Worm (Caenorhabditis elegans) whole organism, young adult: ENCODE data around the gene exc-15.

Experiments
- D2030.7 ChIP-seq: fragments of 200-800 bp; sonication (Bioruptor generic); IDR thresholded peaks from 2 replicates; pipeline ENCODE4 v1.3.6; 2022; ENCODE audit warnings: missing genetic modification reagents, missing genetic modification characterization, missing compliant biosample characterization
- F10E7.11 ChIP-seq: sonication (generic microtip); optimal IDR thresholded peaks from 2 replicates; lab custom pipeline; 2017; ENCODE audit warnings: mild to moderate bottlenecking, missing genetic modification characterization, moderate library complexity, missing compliant biosample characterization
- T26A5.8 ChIP-seq: sonication (generic microtip); optimal IDR thresholded peaks from 2 replicates; lab custom pipeline; 2016; ENCODE audit warnings: missing genetic modification characterization, missing compliant biosample characterization
- aptf-3 ChIP-seq: fragments of 200-800 bp; sonication (Bioruptor generic); IDR thresholded peaks from 2 replicates; pipeline ENCODE4 v1.3.6; 2022; ENCODE audit warnings: missing genetic modification characterization, missing compliant biosample characterization
- attf-5 ChIP-seq: fragments of 200-800 bp; sonication (Bioruptor generic); optimal IDR thresholded peaks from 2 replicates; lab custom pipeline; 2018; ENCODE audit warnings: mild to moderate bottlenecking, missing genetic modification characterization, missing compliant biosample characterization
- attf-6 ChIP-seq: fragments of 200-800 bp; sonication (Bioruptor generic); IDR thresholded peaks from 2 replicates; pipeline ENCODE4 v1.3.6; 2022; ENCODE audit warnings: missing genetic modification reagents, missing genetic modification characterization, missing compliant biosample characterization
- ceh-100 ChIP-seq: fragments of 200-800 bp; sonication (Bioruptor generic); IDR thresholded peaks from 2 replicates; pipeline ENCODE4 v1.3.6; 2022; ENCODE audit warnings: missing genetic modification reagents, missing genetic modification characterization, missing compliant biosample characterization
- ceh-40 ChIP-seq: fragments of 200-800 bp; sonication (Bioruptor generic); IDR thresholded peaks from 2 replicates; pipeline ENCODE4 v1.3.6; 2022; ENCODE audit warnings: missing genetic modification characterization, missing compliant biosample characterization
- ceh-58 ChIP-seq: fragments of 200-800 bp; sonication (Bioruptor generic); IDR thresholded peaks from 2 replicates; pipeline ENCODE4 v1.3.6; 2022; ENCODE audit warnings: missing genetic modification characterization, missing compliant biosample characterization
- ceh-79 ChIP-seq: sonication (generic microtip); optimal IDR thresholded peaks from 2 replicates; lab custom pipeline; 2017; ENCODE audit warnings: mild to moderate bottlenecking, missing genetic modification characterization, missing compliant biosample characterization
- die-1 ChIP-seq: sonication (generic microtip); optimal IDR thresholded peaks from 2 replicates; lab custom pipeline; 2016; ENCODE audit warnings: missing genotype, mild to moderate bottlenecking, missing genetic modification characterization, missing compliant biosample characterization
- hlh-12 ChIP-seq: sonication (generic microtip); optimal IDR thresholded peaks from 2 replicates; lab custom pipeline; 2016; ENCODE audit warnings: missing genetic modification characterization, missing compliant biosample characterization
- hrde-1 ChIP-seq: sonication (generic microtip); optimal IDR thresholded peaks from 2 replicates; lab custom pipeline; 2016; ENCODE audit warnings: missing genetic modification characterization, mild to moderate bottlenecking, missing compliant biosample characterization, moderate library complexity, missing genotype, missing genetic modification reagents, borderline replicate concordance
- lin-26 ChIP-seq: fragments of 200-800 bp; sonication (Bioruptor generic); IDR thresholded peaks from 2 replicates; pipeline ENCODE4 v1.3.6; 2022; ENCODE audit warnings: missing genetic modification reagents, missing genetic modification characterization, missing compliant biosample characterization
- madf-6 ChIP-seq: fragments of 200-800 bp; sonication (Bioruptor generic); IDR thresholded peaks from 2 replicates; pipeline ENCODE4 v1.3.6; 2022; ENCODE audit warnings: missing genetic modification reagents, missing genetic modification characterization, missing compliant biosample characterization
- mcd-1 ChIP-seq: fragments of 200-800 bp; sonication (Bioruptor generic); IDR thresholded peaks from 2 replicates; pipeline ENCODE4 v1.3.6; 2022; ENCODE audit warnings: missing genetic modification reagents, missing genetic modification characterization, missing compliant biosample characterization
- mel-28 ChIP-seq: sonication (generic microtip); optimal IDR thresholded peaks from 2 replicates; lab custom pipeline; 2016; ENCODE audit warnings: borderline replicate concordance, mild to moderate bottlenecking, missing genetic modification characterization, missing compliant biosample characterization
- mes-4 ChIP-seq: sonication (generic microtip); optimal IDR thresholded peaks from 2 replicates; lab custom pipeline; 2016; ENCODE audit warnings: missing genotype, missing genetic modification characterization, missing compliant biosample characterization
- nfya-1 ChIP-seq: sonication (generic microtip); optimal IDR thresholded peaks from 2 replicates; lab custom pipeline; 2017; ENCODE audit warnings: antibody characterized with exemption, missing compliant biosample characterization, missing genetic modification characterization, borderline replicate concordance; ENCODE audit not compliant: insufficient read depth
- nfyb-1 ChIP-seq: fragments of 200-800 bp; sonication (Bioruptor generic); IDR thresholded peaks from 2 replicates; pipeline ENCODE4 v1.3.6; 2022; ENCODE audit warnings: missing genetic modification reagents, missing genetic modification characterization, missing compliant biosample characterization
- nhr-27 ChIP-seq: fragments of 200-800 bp; sonication (Bioruptor generic); optimal IDR thresholded peaks from 2 replicates; lab custom pipeline; 2018; ENCODE audit warnings: mild to moderate bottlenecking, missing genetic modification characterization, moderate library complexity, missing compliant biosample characterization
- pbrm-1 ChIP-seq: fragments of 200-800 bp; sonication (Bioruptor generic); IDR thresholded peaks from 2 replicates; pipeline ENCODE4 v1.3.6; 2022; ENCODE audit warnings: missing genetic modification reagents, missing genetic modification characterization, missing compliant biosample characterization
- rec-8 ChIP-seq, 2 experiments: sonication (generic microtip); optimal IDR thresholded peaks; 2 replicates each; lab custom pipeline; 2016; ENCODE audit warnings: mild to moderate bottlenecking in 2 of 2, missing genetic modification characterization in 2 of 2, missing genetic modification reagents in 2 of 2, missing genotype in 2 of 2, missing biosample characterization in 1 of 2, missing compliant biosample characterization in 1 of 2, moderate library complexity in 1 of 2
- snpc-1.1 ChIP-seq: sonication (generic microtip); optimal IDR thresholded peaks from 2 replicates; lab custom pipeline; 2017; ENCODE audit warnings: missing genetic modification characterization, mild to moderate bottlenecking, missing compliant biosample characterization, antibody characterized with exemption, moderate library complexity, missing genotype, missing genetic modification reagents; ENCODE audit not compliant: insufficient read depth
- unc-62 ChIP-seq: fragments of 150-350 bp; optimal IDR thresholded peaks from 2 replicates; lab custom pipeline; 2014; ENCODE audit warnings: missing biosample characterization, missing genetic modification reagents, missing genetic modification characterization
- zfh-2 ChIP-seq: fragments of 200-800 bp; sonication (Bioruptor generic); conservative IDR thresholded peaks from 2 replicates; pipeline ENCODE4 v1.3.6; 2022; ENCODE audit warnings: missing genetic modification reagents, missing genetic modification characterization, missing compliant biosample characterization
- ztf-18 ChIP-seq: sonication (generic microtip); optimal IDR thresholded peaks from 2 replicates; lab custom pipeline; 2016; ENCODE audit warnings: missing genotype, mild to moderate bottlenecking, missing genetic modification characterization, missing compliant biosample characterization
- ztf-22 ChIP-seq: fragments of 200-800 bp; sonication (Bioruptor generic); optimal IDR thresholded peaks from 2 replicates; lab custom pipeline; 2018; ENCODE audit warnings: mild to moderate bottlenecking, missing genetic modification characterization, moderate library complexity, missing compliant biosample characterization
- ztf-26 ChIP-seq: sonication (generic microtip); optimal IDR thresholded peaks from 2 replicates; lab custom pipeline; 2017; ENCODE audit warnings: missing genetic modification characterization, missing compliant biosample characterization
- ztf-6 ChIP-seq: fragments of 200-800 bp; sonication (Bioruptor generic); IDR thresholded peaks from 2 replicates; pipeline ENCODE4 v1.3.6; 2022; ENCODE audit warnings: missing genetic modification reagents, missing genetic modification characterization, missing compliant biosample characterization

The exc-15 gene

ce11 chrV:4524327-4524726, 41.1 kb downstream of the exc-15 start:
- TF ChIP-seq T26A5.8 (tag; lab: Kevin White, UChicago) (no peak), ztf-6 (no peak), madf-6 (GFP tag; lab: Robert Waterston, UW) (0 out of 2 replicates have a peak, but pooled peaks have one; percentile 8)

- TF ChIP-seq pbrm-1 (GFP tag; lab: Robert Waterston, UW): no peak
- TF ChIP-seq ztf-18 (tag; lab: Kevin White, UChicago): no peak
- TF ChIP-seq ceh-100 (GFP tag; lab: Robert Waterston, UW): no peak
- TF ChIP-seq nfya-1 (tag; lab: Kevin White, UChicago): no peak
- no peak for TF ChIP-seq ztf-26 (tag; lab: Kevin White, UChicago)
- no peak for TF ChIP-seq mel-28
- TF ChIP-seq nfyb-1 (GFP tag; lab: Robert Waterston, UW): no peak
- TF ChIP-seq mes-4 (tag; lab: Kevin White, UChicago): no peak
- no peak for TF ChIP-seq ceh-58 (GFP tag; lab: Robert Waterston, UW)
- no peak for TF ChIP-seq attf-5 (GFP tag; lab: Kevin White, UChicago)
- no peak for TF ChIP-seq ceh-40
- no peak for TF ChIP-seq aptf-3 (GFP tag; lab: Robert Waterston, UW)
These were observed 41.8 kb downstream of the exc-15 start for ce11 chrV:4525106-4525505.

- TF ChIP-seq unc-62 (GFP tag; lab: Kevin White, UChicago) (peak; percentile 70), F10E7.11 (no peak)
These were observed 42.3 kb downstream of the exc-15 start for ce11 chrV:4525512-4525911.

ce11 chrV:4526801-4527425, 43.7 kb downstream of the exc-15 start:
- no peak for TF ChIP-seq hrde-1 (tag; lab: Kevin White, UChicago)
- TF ChIP-seq zfh-2 (GFP tag; lab: Robert Waterston, UW): peak; percentile 86
- no peak for TF ChIP-seq rec-8 (tag; optimal IDR thresholded peaks at IDR 0.05; lab: Kevin White, UChicago)
- TF ChIP-seq unc-62 (GFP tag; lab: Kevin White, UChicago): no peak
- peak; percentile 5 for TF ChIP-seq die-1
- no peak for TF ChIP-seq ztf-22 (GFP tag; lab: Kevin White, UChicago)
- no peak for TF ChIP-seq nhr-27 (tag; lab: Kevin White, UChicago)
- TF ChIP-seq mcd-1 (GFP tag; lab: Robert Waterston, UW): 0 out of 2 replicates have a peak, but pooled peaks have one; percentile 10
- TF ChIP-seq ceh-58 (GFP tag; lab: Robert Waterston, UW): 0 out of 2 replicates have a peak, but pooled peaks have one; percentile 16

ce11 chrV:4527934-4528333, 44.7 kb downstream of the exc-15 start:
- no peak for TF ChIP-seq snpc-1.1 (tag; lab: Kevin White, UChicago)
- no peak for TF ChIP-seq attf-6 (GFP tag; lab: Robert Waterston, UW)
- 0 out of 2 replicates have a peak, but pooled peaks have one; percentile 16 for TF ChIP-seq lin-26 (GFP tag; lab: Robert Waterston, UW)
- no peak for TF ChIP-seq ceh-79 (tag; lab: Kevin White, UChicago)

- TF ChIP-seq hlh-12 (tag; lab: Kevin White, UChicago) (no peak), D2030.7 (GFP tag; lab: Robert Waterston, UW) (no peak)
These were observed 52.5 kb downstream of the exc-15 start for ce11 chrV:4535736-4536135.
